Worm (Caenorhabditis elegans): ENCODE measurements around the gene B0302.4.
A peak's percentile ranks its signal among the peaks of the same experiment; 100 is the strongest.

Gene B0302.4

DNA sequence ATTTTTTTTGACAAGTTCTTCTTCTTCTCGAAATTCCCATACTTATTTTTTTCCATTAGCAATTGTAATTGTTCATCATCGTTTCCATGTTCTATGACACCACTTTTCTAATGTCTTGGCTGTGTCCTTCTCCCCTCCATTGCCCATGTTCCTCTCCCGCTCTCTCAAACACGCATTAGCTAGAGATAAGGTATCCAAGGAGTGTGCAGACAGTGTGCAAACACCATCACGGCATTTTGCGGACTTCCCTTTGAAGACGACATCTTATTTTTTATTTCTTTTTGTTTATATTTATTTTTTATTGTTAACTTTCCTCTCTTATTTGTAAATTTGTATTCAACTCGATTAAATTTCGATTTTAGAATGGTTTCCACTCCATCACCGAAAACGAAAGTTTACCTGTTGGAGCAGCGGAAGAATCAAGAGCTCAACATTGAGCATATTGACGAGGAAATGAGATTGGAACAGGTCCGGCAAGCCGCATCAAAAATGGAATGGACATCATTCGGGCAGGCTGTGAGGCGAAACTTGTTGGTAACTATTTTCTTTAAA, 25.3 kb downstream of the B0302.4 start, which contains the start of gene mdt-1.2 (continued):
- TF ChIP-seq lin-39 (tag; optimal IDR thresholded peaks at IDR 0.05) (peak; percentile 62), ZK546.5 (tag; optimal IDR thresholded peaks at IDR 0.05) (no peak), egl-5 (tag; optimal IDR thresholded peaks at IDR 0.05) (peak; percentile 69), nfya-1 (tag; optimal IDR thresholded peaks at IDR 0.05; ENCODE audit: insufficient read depth) (peak; percentile 84), jun-1 (tag; optimal IDR thresholded peaks at IDR 0.05) (no peak), nhr-237 (tag; optimal IDR thresholded peaks at IDR 0.05) (no peak), sea-2 (GFP tag; optimal IDR thresholded peaks at IDR 0.05) (peak; percentile 67), nhr-43 (tag; optimal IDR thresholded peaks at IDR 0.05; ENCODE audit: poor library complexity, severe bottlenecking) (peak; percentile 48), unc-39 (tag; optimal IDR thresholded peaks at IDR 0.05) (no peak), ceh-9 (tag; optimal IDR thresholded peaks at IDR 0.05) (no peak), snpc-4 (tag; optimal IDR thresholded peaks at IDR 0.05) (peak; percentile 65), nhr-11 (tag; optimal IDR thresholded peaks at IDR 0.05) (no peak), fos-1 (tag; optimal IDR thresholded peaks at IDR 0.05) (no peak), fkh-2 (tag; optimal IDR thresholded peaks at IDR 0.05) (no peak), eor-1 (tag; optimal IDR thresholded peaks at IDR 0.05) (no peak), daf-12 (tag; optimal IDR thresholded peaks at IDR 0.05) (no peak), elt-2 (tag; optimal IDR thresholded peaks at IDR 0.05) (peak; percentile 50), pha-4 (tag; optimal IDR thresholded peaks at IDR 0.05) (peak; percentile 91), skn-1 (tag; optimal IDR thresholded peaks at IDR 0.05) (no peak), nhr-77 (tag; optimal IDR thresholded peaks at IDR 0.05) (no peak)

DNA sequence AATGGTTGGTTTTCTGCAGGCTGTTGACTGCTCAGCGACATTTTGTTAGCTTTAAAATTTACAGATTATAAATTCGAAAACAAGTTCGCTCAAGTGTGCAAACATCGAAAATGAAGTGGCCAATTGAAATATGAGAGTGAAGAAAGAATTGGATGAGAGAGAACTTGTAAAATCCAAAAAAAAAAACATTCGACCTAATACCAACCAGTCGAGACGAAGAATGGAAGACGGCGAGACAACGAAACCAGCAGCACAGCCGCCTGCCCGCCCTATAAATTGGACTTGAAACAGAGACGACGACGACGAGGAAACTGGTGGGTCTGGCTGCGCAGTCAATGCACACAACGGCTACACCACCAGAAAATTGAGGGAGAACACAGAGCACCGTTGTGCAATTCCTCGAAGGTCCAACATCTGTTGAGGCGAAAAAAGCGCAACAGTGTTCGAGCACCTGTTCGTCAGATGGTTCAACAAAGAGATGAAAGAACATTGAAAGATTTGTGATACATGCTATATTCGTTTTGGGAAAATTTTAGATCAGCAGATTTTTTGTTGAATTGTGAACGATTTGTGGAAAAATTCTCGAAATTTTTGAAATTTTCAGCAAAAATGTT, 26.6 kb downstream of the B0302.4 start, which contains the start of gene T23C6.4:
T23C6.4 (minus strand) TSS at position 51 of the 614 bp plus-strand sequence.
- TF ChIP-seq ceh-16 (tag; optimal IDR thresholded peaks at IDR 0.05): no peak
- TF ChIP-seq zag-1 (tag; optimal IDR thresholded peaks at IDR 0.05): no peak
- no peak for TF ChIP-seq nhr-11 (tag; optimal IDR thresholded peaks at IDR 0.05)
- peak; percentile 4 for TF ChIP-seq nfya-1 (tag; optimal IDR thresholded peaks at IDR 0.05; ENCODE audit: insufficient read depth)
- TF ChIP-seq egl-5 (tag; optimal IDR thresholded peaks at IDR 0.05): no peak
- no peak for TF ChIP-seq ceh-9 (tag; optimal IDR thresholded peaks at IDR 0.05)
- TF ChIP-seq fkh-10 (GFP tag; optimal IDR thresholded peaks at IDR 0.05): no peak
- TF ChIP-seq pqm-1 (tag; optimal IDR thresholded peaks at IDR 0.05): no peak
- no peak for TF ChIP-seq ceh-28 (tag; optimal IDR thresholded peaks at IDR 0.05)
- peak; percentile 31 for TF ChIP-seq lin-39 (tag; optimal IDR thresholded peaks at IDR 0.05)

DNA sequence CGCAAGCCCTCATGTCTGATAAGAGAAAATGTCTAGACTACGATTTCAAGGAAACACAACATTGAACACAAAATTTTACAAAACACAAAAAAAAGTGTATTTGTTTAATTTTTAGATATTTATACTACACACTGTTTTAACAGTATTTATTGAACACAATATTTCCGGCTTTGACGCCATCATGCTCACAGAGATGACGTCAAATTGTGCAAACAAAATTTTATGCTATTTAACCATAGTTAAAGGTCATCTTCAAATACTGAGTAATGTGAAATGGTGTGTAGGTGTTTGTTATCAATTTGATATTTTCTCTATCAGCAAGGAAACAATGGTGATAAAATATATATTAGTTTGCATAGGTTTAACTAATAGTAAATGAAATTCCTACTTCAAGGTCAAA, 30.0 kb downstream of the B0302.4 start:
- TF ChIP-seq pqm-1 (tag; optimal IDR thresholded peaks at IDR 0.05): peak; percentile 55
- TF ChIP-seq nhr-67 (tag; optimal IDR thresholded peaks at IDR 0.05): no peak
- TF ChIP-seq ceh-82 (tag; optimal IDR thresholded peaks at IDR 0.05): no peak
- TF ChIP-seq nhr-11 (tag; optimal IDR thresholded peaks at IDR 0.05): no peak
- peak; percentile 6 for TF ChIP-seq pha-4 (tag; optimal IDR thresholded peaks at IDR 0.05)
- TF ChIP-seq nhr-43 (tag; optimal IDR thresholded peaks at IDR 0.05; ENCODE audit: poor library complexity, severe bottlenecking): no peak
- TF ChIP-seq nhr-77 (tag; optimal IDR thresholded peaks at IDR 0.05): no peak
- TF ChIP-seq elt-2 (tag; optimal IDR thresholded peaks at IDR 0.05): peak; percentile 68
- TF ChIP-seq eor-1 (tag; optimal IDR thresholded peaks at IDR 0.05): no peak
- no peak for TF ChIP-seq snpc-4 (tag; optimal IDR thresholded peaks at IDR 0.05)
- TF ChIP-seq elt-3 (tag; optimal IDR thresholded peaks at IDR 0.05): no peak
- peak; percentile 14 for TF ChIP-seq jun-1 (tag; optimal IDR thresholded peaks at IDR 0.05)
- no peak for TF ChIP-seq elt-1 (tag; optimal IDR thresholded peaks at IDR 0.05)
- no peak for TF ChIP-seq ceh-9 (tag; optimal IDR thresholded peaks at IDR 0.05)
- TF ChIP-seq tbx-2 (tag; optimal IDR thresholded peaks at IDR 0.05): no peak
- no peak for TF ChIP-seq hmg-11 (tag; optimal IDR thresholded peaks at IDR 0.05)
- no peak for TF ChIP-seq lin-39 (tag; optimal IDR thresholded peaks at IDR 0.05)
- TF ChIP-seq mml-1 (tag; optimal IDR thresholded peaks at IDR 0.05): no peak
- no peak for TF ChIP-seq unc-39 (tag; optimal IDR thresholded peaks at IDR 0.05)
- no peak for TF ChIP-seq nhr-25 (tag; optimal IDR thresholded peaks at IDR 0.05)
- TF ChIP-seq daf-12 (tag; optimal IDR thresholded peaks at IDR 0.05): no peak
- no peak for TF ChIP-seq egl-5 (tag; optimal IDR thresholded peaks at IDR 0.05)
- no peak for TF ChIP-seq unc-62 (GFP tag; optimal IDR thresholded peaks at IDR 0.05)
- no peak for TF ChIP-seq lin-15B (tag; optimal IDR thresholded peaks at IDR 0.05)
- no peak for TF ChIP-seq ama-1 (optimal IDR thresholded peaks at IDR 0.05)
- TF ChIP-seq sea-2 (GFP tag; optimal IDR thresholded peaks at IDR 0.05): no peak
- no peak for TF ChIP-seq aly-2 (tag; optimal IDR thresholded peaks at IDR 0.05)
